Worm (Caenorhabditis elegans) whole organism, L1 larva: ENCODE data around the gene Y43F8B.9.

ENCODE experiments used
- C04F5.9 ChIP-seq: sonication (generic microtip); optimal IDR thresholded peaks from 2 replicates; lab custom pipeline; 2016; ENCODE audit warnings: missing genetic modification characterization, missing compliant biosample characterization
- C16A3.4 ChIP-seq: fragments of 150-350 bp; optimal IDR thresholded peaks from 2 replicates; lab custom pipeline; 2014; ENCODE audit warnings: missing biosample characterization, missing genetic modification characterization
- Y116A8C.19 ChIP-seq: sonication (generic microtip); optimal IDR thresholded peaks from 2 replicates; lab custom pipeline; 2016; ENCODE audit warnings: missing compliant biosample characterization, missing genetic modification characterization, borderline replicate concordance
- ceh-63 ChIP-seq: fragments of 200-800 bp; sonication (Bioruptor generic); optimal IDR thresholded peaks from 2 replicates; lab custom pipeline; 2018; ENCODE audit warnings: mild to moderate bottlenecking, missing genetic modification characterization, missing compliant biosample characterization
- ceh-88 ChIP-seq: fragments of 200-800 bp; sonication (Bioruptor generic); IDR thresholded peaks from 2 replicates; pipeline ENCODE4 v1.3.6; 2022; ENCODE audit warnings: missing genetic modification characterization, missing compliant biosample characterization
- ceh-90 ChIP-seq: sonication (generic microtip); optimal IDR thresholded peaks from 2 replicates; lab custom pipeline; 2016; ENCODE audit warnings: missing genetic modification characterization, missing compliant biosample characterization
- ces-1 ChIP-seq: fragments of 150-350 bp; optimal IDR thresholded peaks from 2 replicates; lab custom pipeline; 2014; ENCODE audit warnings: missing biosample characterization, missing genetic modification reagents, missing genetic modification characterization
- elt-2 ChIP-seq: sonication (generic microtip); optimal IDR thresholded peaks from 2 replicates; lab custom pipeline; 2016; ENCODE audit warnings: missing genetic modification characterization, mild to moderate bottlenecking, inconsistent platforms, missing compliant biosample characterization, missing genetic modification reagents
- fkh-4 ChIP-seq: sonication (generic microtip); optimal IDR thresholded peaks from 2 replicates; lab custom pipeline; 2016; ENCODE audit warnings: missing compliant biosample characterization, missing genetic modification characterization, borderline replicate concordance
- hlh-17 ChIP-seq: fragments of 200-800 bp; sonication (Bioruptor generic); optimal IDR thresholded peaks from 2 replicates; lab custom pipeline; 2018; ENCODE audit warnings: missing genetic modification characterization, mild to moderate bottlenecking, missing compliant biosample characterization, moderate library complexity, borderline replicate concordance
- hlh-4 ChIP-seq: sonication (generic microtip); optimal IDR thresholded peaks from 2 replicates; lab custom pipeline; 2016; ENCODE audit warnings: mild to moderate bottlenecking, missing genetic modification characterization, missing compliant biosample characterization
- hpl-2 ChIP-seq: fragments of 150-350 bp; optimal IDR thresholded peaks from 2 replicates; lab custom pipeline; 2014; ENCODE audit warnings: missing biosample characterization, missing genetic modification reagents, missing genetic modification characterization
- irx-1 ChIP-seq: sonication (generic microtip); optimal IDR thresholded peaks from 2 replicates; lab custom pipeline; 2016; ENCODE audit warnings: missing genetic modification characterization, missing compliant biosample characterization
- lir-3 ChIP-seq: sonication (generic microtip); optimal IDR thresholded peaks from 2 replicates; lab custom pipeline; 2016; ENCODE audit warnings: mild to moderate bottlenecking, missing genetic modification characterization, moderate library complexity, missing compliant biosample characterization; ENCODE audit not compliant: poor library complexity
- mab-9 ChIP-seq: fragments of 200-800 bp; sonication (Bioruptor generic); IDR thresholded peaks from 2 replicates; pipeline ENCODE4 v1.3.6; 2022; ENCODE audit warnings: missing genetic modification reagents, missing genetic modification characterization, missing compliant biosample characterization
- mef-2 ChIP-seq: fragments of 150-350 bp; optimal IDR thresholded peaks from 2 replicates; lab custom pipeline; 2014; ENCODE audit warnings: missing biosample characterization, missing genetic modification characterization
- nhr-19 ChIP-seq: fragments of 200-800 bp; sonication (Bioruptor generic); conservative IDR thresholded peaks from 2 replicates; pipeline ENCODE4 v1.3.6; 2022; ENCODE audit warnings: missing genetic modification characterization, missing compliant biosample characterization
- nhr-237 ChIP-seq: fragments of 150-350 bp; optimal IDR thresholded peaks from 2 replicates; lab custom pipeline; 2014; ENCODE audit warnings: missing biosample characterization, missing genetic modification characterization
- nhr-28 ChIP-seq: fragments of 150-350 bp; optimal IDR thresholded peaks from 2 replicates; lab custom pipeline; 2014; ENCODE audit warnings: missing biosample characterization, missing genetic modification characterization
- nhr-47 ChIP-seq: sonication (generic microtip); optimal IDR thresholded peaks from 2 replicates; lab custom pipeline; 2016; ENCODE audit warnings: mild to moderate bottlenecking, missing genetic modification characterization, moderate library complexity, missing compliant biosample characterization
- nhr-71 ChIP-seq: sonication (generic microtip); optimal IDR thresholded peaks from 2 replicates; lab custom pipeline; 2016; ENCODE audit warnings: mild to moderate bottlenecking, missing genetic modification characterization, moderate library complexity, missing compliant biosample characterization
- nhr-76 ChIP-seq: sonication (generic microtip); optimal IDR thresholded peaks from 2 replicates; lab custom pipeline; 2017; ENCODE audit warnings: missing biosample characterization, missing genetic modification characterization
- nhr-85 ChIP-seq: sonication (generic microtip); peaks from one replicate; lab custom pipeline; 2016; ENCODE audit warnings: missing genetic modification characterization, inconsistent platforms, missing compliant biosample characterization
- pag-3 ChIP-seq: sonication (generic microtip); optimal IDR thresholded peaks from 2 replicates; lab custom pipeline; 2017; ENCODE audit warnings: missing genetic modification characterization, mild to moderate bottlenecking, missing compliant biosample characterization, antibody characterized with exemption, borderline replicate concordance; ENCODE audit not compliant: insufficient read depth
- pax-3 ChIP-seq: fragments of 200-800 bp; sonication (Bioruptor generic); optimal IDR thresholded peaks from 2 replicates; lab custom pipeline; 2018; ENCODE audit warnings: mild to moderate bottlenecking, missing genetic modification characterization, moderate library complexity, missing compliant biosample characterization
- rnt-1 ChIP-seq: sonication (generic microtip); optimal IDR thresholded peaks from 2 replicates; lab custom pipeline; 2016; ENCODE audit warnings: mild to moderate bottlenecking, missing genetic modification characterization, moderate library complexity, missing compliant biosample characterization
- skn-1 ChIP-seq: fragments of 150-350 bp; optimal IDR thresholded peaks from 2 replicates; lab custom pipeline; 2014; ENCODE audit warnings: missing biosample characterization, missing genetic modification characterization
- sox-4 ChIP-seq: sonication (generic microtip); optimal IDR thresholded peaks from 2 replicates; lab custom pipeline; 2016; ENCODE audit warnings: missing genetic modification characterization, missing compliant biosample characterization
- swsn-7 ChIP-seq: sonication (generic microtip); optimal IDR thresholded peaks from 2 replicates; lab custom pipeline; 2016; ENCODE audit warnings: missing genetic modification characterization, missing compliant biosample characterization
- tbx-2 ChIP-seq: sonication (generic microtip); optimal IDR thresholded peaks from 2 replicates; lab custom pipeline; 2016; ENCODE audit warnings: missing genetic modification characterization, missing compliant biosample characterization
- unc-130 ChIP-seq: fragments of 150-350 bp; optimal IDR thresholded peaks from 2 replicates; lab custom pipeline; 2017; ENCODE audit warnings: missing biosample characterization, missing genetic modification characterization, inconsistent platforms
- unc-30 ChIP-seq: sonication (generic microtip); optimal IDR thresholded peaks from 2 replicates; lab custom pipeline; 2017; ENCODE audit warnings: missing biosample characterization, missing genetic modification characterization
- unc-98 ChIP-seq: fragments of 200-800 bp; sonication (Bioruptor generic); IDR thresholded peaks from 2 replicates; pipeline ENCODE4 v1.3.6; 2022; ENCODE audit warnings: missing genetic modification characterization, missing compliant biosample characterization
- xbp-1 ChIP-seq: sonication (generic microtip); optimal IDR thresholded peaks from 2 replicates; lab custom pipeline; 2016; ENCODE audit warnings: missing genetic modification characterization, missing compliant biosample characterization
- ztf-11 ChIP-seq, 2 experiments: sonication (generic microtip); optimal IDR thresholded peaks; 2 replicates each; lab custom pipeline; 2016 to 2017; ENCODE audit warnings: missing genetic modification characterization in 2 of 2, missing biosample characterization in 1 of 2, missing compliant biosample characterization in 1 of 2
- ztf-4 ChIP-seq: fragments of 150-350 bp; optimal IDR thresholded peaks from 2 replicates; lab custom pipeline; 2014; ENCODE audit warnings: missing biosample characterization, missing genetic modification characterization

Y43F8B.9 gene

DNA sequence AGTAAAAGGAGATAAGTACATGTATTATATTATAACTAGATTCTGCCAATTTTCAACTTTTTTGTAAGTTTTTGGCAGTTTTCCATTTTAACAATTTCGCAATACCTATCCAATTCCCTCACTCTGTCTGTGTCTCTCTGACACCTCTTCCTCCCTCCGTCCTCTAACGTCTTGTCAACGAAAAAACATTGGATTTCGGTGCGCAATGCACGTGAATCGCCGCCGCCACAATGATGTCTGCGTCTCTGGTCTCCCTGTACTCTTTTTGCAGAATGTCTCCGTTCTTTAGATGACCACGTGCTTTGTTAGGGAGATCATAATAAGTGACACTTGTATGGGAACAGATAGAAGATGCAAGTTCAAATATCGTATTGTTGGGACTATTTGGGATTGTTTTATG is 51.2 kb downstream of the Y43F8B.9 start (continued):
- TF ChIP-seq fkh-4 (tag; lab: Kevin White, UChicago) (no peak), pax-3 (tag; lab: Kevin White, UChicago) (peak; percentile 89), C04F5.9 (peak; percentile 75), ces-1 (GFP tag; lab: Kevin White, UChicago) (no peak), ztf-4 (tag; lab: Kevin White, UChicago) (peak; percentile 93), nhr-28 (tag; lab: Kevin White, UChicago) (no peak), ceh-90 (tag; lab: Kevin White, UChicago) (peak; percentile 42), ceh-88 (GFP tag; lab: Robert Waterston, UW) (peak; percentile 80), unc-30 (tag; lab: Kevin White, UChicago) (no peak), pag-3 (tag; lab: Kevin White, UChicago) (no peak), tbx-2 (tag; lab: Kevin White, UChicago) (peak; percentile 98), nhr-47 (tag; lab: Kevin White, UChicago) (peak; percentile 96), lir-3 (tag; lab: Kevin White, UChicago) (no peak), skn-1 (tag; lab: Kevin White, UChicago) (peak; percentile 85), mef-2 (tag; lab: Kevin White, UChicago) (peak; percentile 55), C16A3.4 (tag; lab: Kevin White, UChicago) (peak; percentile 93), nhr-237 (tag; lab: Kevin White, UChicago) (peak; percentile 86), ztf-11 (tag; optimal IDR thresholded peaks at IDR 0.05; lab: Kevin White, UChicago) (peak in 1 of 2 experiments; percentile 62), Y116A8C.19 (tag; lab: Kevin White, UChicago) (no peak), hlh-17 (GFP tag; lab: Kevin White, UChicago) (no peak), sox-4 (peak; percentile 73), nhr-76 (tag; lab: Kevin White, UChicago) (peak; percentile 76), unc-98 (GFP tag; lab: Robert Waterston, UW) (peak; percentile 30; the same call in 1 of the 2 replicates), nhr-71 (tag; lab: Kevin White, UChicago) (peak; percentile 99), mab-9 (GFP tag; lab: Robert Waterston, UW) (peak; percentile 37; the same call in 1 of the 2 replicates), unc-130 (tag; lab: Kevin White, UChicago) (peak; percentile 81), hlh-4 (tag; lab: Kevin White, UChicago) (no peak), xbp-1 (tag; lab: Kevin White, UChicago) (peak; percentile 90), hpl-2 (GFP tag; lab: Kevin White, UChicago) (peak; percentile 79), elt-2 (tag; lab: Kevin White, UChicago) (peak; percentile 52), nhr-19 (GFP tag; lab: Robert Waterston, UW) (peak; percentile 99), nhr-85 (tag; lab: Kevin White, UChicago) (peak; percentile 100), swsn-7 (tag; lab: Kevin White, UChicago) (peak; percentile 94), rnt-1 (peak; percentile 90), irx-1 (tag; lab: Kevin White, UChicago) (peak; percentile 92), ceh-63 (GFP tag; lab: Kevin White, UChicago) (no peak)
